Fruit fly (Drosophila melanogaster): ENCODE measurements around the gene CG8188.

CG8188 gene

dm6 chrX:17651998-17652738 lies 50.7 kb downstream of the CG8188 start, which contains the start of gene RhoGAPp190 (continued):
- no peak for TF ChIP-seq fd102C (GFP tag; optimal IDR thresholded peaks at IDR 0.05)
- TF ChIP-seq grn (GFP tag; optimal IDR thresholded peaks at IDR 0.05), result no peak
- no peak for TF ChIP-seq emc (GFP tag; optimal IDR thresholded peaks at IDR 0.05)
- TF ChIP-seq CG7556 (GFP tag; optimal IDR thresholded peaks at IDR 0.05), result no peak
- no peak for TF ChIP-seq CG34422 (GFP tag; IDR thresholded peaks at IDR 0.05)
- peak; percentile 96 for TF ChIP-seq hb (GFP tag; IDR thresholded peaks at IDR 0.05; ENCODE audit: partially characterized antibody)
- TF ChIP-seq Ravus (GFP tag; IDR thresholded peaks at IDR 0.05), result no peak
- TF ChIP-seq CG1602 (GFP tag; optimal IDR thresholded peaks at IDR 0.05), result no peak
- TF ChIP-seq CG9215 (GFP tag; IDR thresholded peaks at IDR 0.05), result no peak
- no peak for TF ChIP-seq CG12155 (GFP tag; optimal IDR thresholded peaks at IDR 0.05)
- TF ChIP-seq tap (tag; optimal IDR thresholded peaks at IDR 0.05), result no peak
- peak; percentile 93 for TF ChIP-seq mld (GFP tag; IDR thresholded peaks at IDR 0.05; ENCODE audit: partially characterized antibody)
- no peak for TF ChIP-seq Hr39 (optimal IDR thresholded peaks at IDR 0.05)
- peak; percentile 86 for TF ChIP-seq CG16813 (GFP tag; IDR thresholded peaks at IDR 0.05; ENCODE audit: partially characterized antibody)
- TF ChIP-seq grau (tag; optimal IDR thresholded peaks at IDR 0.05), result peak; percentile 8
- no peak for TF ChIP-seq D19A (tag; optimal IDR thresholded peaks at IDR 0.05)
- no peak for TF ChIP-seq BtbVII (GFP tag; optimal IDR thresholded peaks at IDR 0.05)
- no peak for TF ChIP-seq CG16863 (GFP tag; optimal IDR thresholded peaks at IDR 0.05)
- no peak for TF ChIP-seq gem (tag; optimal IDR thresholded peaks at IDR 0.05)
- no peak for TF ChIP-seq bsh (GFP tag; optimal IDR thresholded peaks at IDR 0.05)
- no peak for TF ChIP-seq ttk (GFP tag; IDR thresholded peaks at IDR 0.05)
- no peak for TF ChIP-seq CG16779 (GFP tag; IDR thresholded peaks at IDR 0.05)
- TF ChIP-seq CG18476 (GFP tag; optimal IDR thresholded peaks at IDR 0.05), result no peak
- no peak for TF ChIP-seq bab2 (GFP tag; optimal IDR thresholded peaks at IDR 0.05)
- no peak for TF ChIP-seq ara (GFP tag; IDR thresholded peaks at IDR 0.05)
- TF ChIP-seq sima (GFP tag; optimal IDR thresholded peaks at IDR 0.05), result no peak
- TF ChIP-seq CG9797 (GFP tag; optimal IDR thresholded peaks at IDR 0.05), result peak; percentile 45
- no peak for TF ChIP-seq CG4404 (GFP tag; IDR thresholded peaks at IDR 0.05)
- TF ChIP-seq Lhr (GFP tag; optimal IDR thresholded peaks at IDR 0.05), result no peak
- TF ChIP-seq nerfin-1 (tag; optimal IDR thresholded peaks at IDR 0.05), result no peak
- TF ChIP-seq CG14710 (tag; optimal IDR thresholded peaks at IDR 0.05), result peak; percentile 48
- peak; percentile 93 for TF ChIP-seq CG13287 (GFP tag; IDR thresholded peaks at IDR 0.05; ENCODE audit: partially characterized antibody)
- TF ChIP-seq oc (tag; optimal IDR thresholded peaks at IDR 0.05), result no peak
- 0 out of 2 replicates have a peak, but pooled peaks have one; percentile 10 for TF ChIP-seq Rfx (GFP tag; IDR thresholded peaks at IDR 0.05)
- peak; percentile 93 for TF ChIP-seq CG2116 (GFP tag; optimal IDR thresholded peaks at IDR 0.05)
- no peak for TF ChIP-seq fd64A (GFP tag; optimal IDR thresholded peaks at IDR 0.05)
- TF ChIP-seq Bdp1 (GFP tag; optimal IDR thresholded peaks at IDR 0.05), result no peak
- TF ChIP-seq CG2712 (tag; optimal IDR thresholded peaks at IDR 0.05), result peak; percentile 33
- TF ChIP-seq CG10209 (GFP tag; optimal IDR thresholded peaks at IDR 0.05), result no peak
- TF ChIP-seq CG10274 (GFP tag; optimal IDR thresholded peaks at IDR 0.05), result no peak
- no peak for TF ChIP-seq CG5953 (GFP tag; IDR thresholded peaks at IDR 0.05)
- TF ChIP-seq CG11247 (GFP tag; IDR thresholded peaks at IDR 0.05), result no peak
- no peak for TF ChIP-seq jumu (GFP tag; optimal IDR thresholded peaks at IDR 0.05)
- TF ChIP-seq lilli (GFP tag; optimal IDR thresholded peaks at IDR 0.05), result peak; percentile 24
- TF ChIP-seq CG10431 (GFP tag; optimal IDR thresholded peaks at IDR 0.05), result no peak
- 0 out of 3 replicates have a peak, but pooled peaks have one; percentile 9 for TF ChIP-seq row (GFP tag; IDR thresholded peaks at IDR 0.05)
- TF ChIP-seq TFAM (GFP tag; optimal IDR thresholded peaks at IDR 0.05), result no peak
- TF ChIP-seq CG6854 (GFP tag; optimal IDR thresholded peaks at IDR 0.05), result no peak
- no peak for TF ChIP-seq CG8765 (GFP tag; IDR thresholded peaks at IDR 0.05)
- peak; percentile 39 for TF ChIP-seq CG17829 (tag; optimal IDR thresholded peaks at IDR 0.05)
- TF ChIP-seq CTCF (GFP tag; optimal IDR thresholded peaks at IDR 0.05), result no peak
